Fruit fly (Drosophila melanogaster): ENCODE results near the gene CG10211.

CG10211 gene

DNA sequence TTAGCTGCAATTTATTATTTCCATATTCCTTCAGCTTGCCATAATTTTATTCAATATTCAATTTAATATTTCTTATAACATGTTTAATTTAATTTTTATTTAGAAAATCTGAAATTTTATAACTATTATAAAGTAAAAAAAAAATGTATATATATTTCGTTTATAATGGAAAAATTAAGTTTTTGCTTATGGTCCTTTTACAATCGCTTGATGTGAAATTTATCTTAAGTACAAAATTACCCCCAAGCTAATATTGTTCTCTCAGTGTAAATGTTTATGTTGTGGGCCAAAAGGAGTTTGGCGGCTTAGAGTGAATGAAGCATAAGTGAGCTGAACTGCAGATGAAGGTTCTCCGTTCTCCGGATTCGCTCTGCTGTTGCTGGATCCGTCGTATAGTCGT lies 49.3 kb upstream of the CG10211 start (continued):
- TF ChIP-seq CG31627 (GFP tag; optimal IDR thresholded peaks at IDR 0.05) (no peak), Ets21C (GFP tag; optimal IDR thresholded peaks at IDR 0.05) (no peak), svp (GFP tag) (peak; percentile 75), acj6 (GFP tag; optimal IDR thresholded peaks at IDR 0.05) (peak; percentile 52), net (GFP tag; optimal IDR thresholded peaks at IDR 0.05) (no peak), CG11294 (GFP tag; IDR thresholded peaks at IDR 0.05) (no peak), CG6854 (GFP tag; optimal IDR thresholded peaks at IDR 0.05) (no peak), vri (GFP tag; optimal IDR thresholded peaks at IDR 0.05) (no peak), CG16779 (tag; optimal IDR thresholded peaks at IDR 0.05) (no peak), CG10669 (GFP tag; optimal IDR thresholded peaks at IDR 0.05) (peak; percentile 33), fkh (GFP tag; optimal IDR thresholded peaks at IDR 0.05) (no peak), salr (GFP tag; optimal IDR thresholded peaks at IDR 0.05) (peak; percentile 27 to 59), fd85E (GFP tag; optimal IDR thresholded peaks at IDR 0.05) (no peak)

DNA sequence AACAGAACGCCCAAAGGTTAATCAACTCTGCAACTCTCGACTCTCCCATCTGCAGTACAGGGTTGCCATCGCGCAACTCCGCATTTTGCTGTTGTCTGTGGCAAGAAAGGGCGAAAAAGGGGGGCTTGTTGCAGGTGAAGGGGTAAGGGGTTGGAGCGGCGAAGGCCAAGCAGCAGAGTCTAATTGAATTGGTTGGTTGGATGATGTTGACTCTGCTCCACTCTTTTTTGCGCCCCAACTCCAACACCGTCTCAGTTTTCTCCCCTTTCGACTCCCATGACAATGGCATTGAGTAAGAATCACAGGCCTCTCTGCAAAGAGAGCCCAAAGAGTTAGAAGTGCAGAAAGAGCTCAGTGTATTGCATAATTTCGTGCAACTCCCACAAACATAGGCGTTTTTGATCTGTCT lies 48.7 kb upstream of the CG10211 start:
- TF ChIP-seq salr (GFP tag; optimal IDR thresholded peaks at IDR 0.05) (no peak), Eip75B (GFP tag; optimal IDR thresholded peaks at IDR 0.05) (peak; percentile 53), ss (GFP tag; optimal IDR thresholded peaks at IDR 0.05) (peak; percentile 20 to 27), eg (GFP tag; IDR thresholded peaks at IDR 0.05) (peak; percentile 71; the same call in 2 of the 3 replicates), spab (GFP tag; optimal IDR thresholded peaks at IDR 0.05) (no peak), CG6163 (GFP tag; IDR thresholded peaks at IDR 0.05) (peak; percentile 80; the same call in 2 of the 3 replicates), acj6 (GFP tag; optimal IDR thresholded peaks at IDR 0.05) (peak; percentile 21), Met (GFP tag; optimal IDR thresholded peaks at IDR 0.05) (peak; percentile 53), Ets21C (GFP tag; optimal IDR thresholded peaks at IDR 0.05) (no peak), Hr4 (GFP tag; optimal IDR thresholded peaks at IDR 0.05) (no peak), CG6792 (GFP tag; optimal IDR thresholded peaks at IDR 0.05) (peak; percentile 22), fd85E (GFP tag; optimal IDR thresholded peaks at IDR 0.05) (peak; percentile 3), Eip78C (GFP tag) (peak; percentile 57), esn (GFP tag; optimal IDR thresholded peaks at IDR 0.05) (peak; percentile 8), Gug (GFP tag; IDR thresholded peaks at IDR 0.05) (peak; percentile 28; the same call in 1 of the 2 replicates), Hr39 (GFP tag; optimal IDR thresholded peaks at IDR 0.05) (peak; percentile 47), svp (GFP tag) (peak; percentile 53), Sox102F (GFP tag; optimal IDR thresholded peaks at IDR 0.05) (no peak), CG8119 (GFP tag; IDR thresholded peaks at IDR 0.05) (peak; percentile 58; the same call in 2 of the 3 replicates), Ets96B (tag; optimal IDR thresholded peaks at IDR 0.05) (peak; percentile 9), vri (GFP tag; optimal IDR thresholded peaks at IDR 0.05) (peak; percentile 97), achi (GFP tag; optimal IDR thresholded peaks at IDR 0.05) (peak; percentile 28), lz (GFP tag; optimal IDR thresholded peaks at IDR 0.05) (peak; percentile 2), CG6276 (GFP tag; optimal IDR thresholded peaks at IDR 0.05) (no peak), dac (GFP tag; optimal IDR thresholded peaks at IDR 0.05) (peak; percentile 22), CG3919 (GFP tag; optimal IDR thresholded peaks at IDR 0.05) (peak; percentile 51), pdm3 (GFP tag; optimal IDR thresholded peaks at IDR 0.05) (peak; percentile 25), CG11294 (GFP tag; IDR thresholded peaks at IDR 0.05) (0 out of 2 replicates have a peak, but pooled peaks have one; percentile 27), Sox15 (GFP tag; optimal IDR thresholded peaks at IDR 0.05) (no peak), net (GFP tag; optimal IDR thresholded peaks at IDR 0.05) (peak; percentile 44), CG15336 (GFP tag; IDR thresholded peaks at IDR 0.05) (peak; percentile 62), CG7368 (GFP tag; optimal IDR thresholded peaks at IDR 0.05) (peak; percentile 45), OdsH (GFP tag; optimal IDR thresholded peaks at IDR 0.05) (peak; percentile 7), CG31627 (GFP tag; optimal IDR thresholded peaks at IDR 0.05) (peak; percentile 30), CG32006 (GFP tag; optimal IDR thresholded peaks at IDR 0.05) (no peak), Lpt (GFP tag; optimal IDR thresholded peaks at IDR 0.05) (peak; percentile 77)

All from whole organism, prepupa.